Worm (Caenorhabditis elegans): Measurements from ENCODE around the gene nadk-2.

The nadk-2 gene

DNA sequence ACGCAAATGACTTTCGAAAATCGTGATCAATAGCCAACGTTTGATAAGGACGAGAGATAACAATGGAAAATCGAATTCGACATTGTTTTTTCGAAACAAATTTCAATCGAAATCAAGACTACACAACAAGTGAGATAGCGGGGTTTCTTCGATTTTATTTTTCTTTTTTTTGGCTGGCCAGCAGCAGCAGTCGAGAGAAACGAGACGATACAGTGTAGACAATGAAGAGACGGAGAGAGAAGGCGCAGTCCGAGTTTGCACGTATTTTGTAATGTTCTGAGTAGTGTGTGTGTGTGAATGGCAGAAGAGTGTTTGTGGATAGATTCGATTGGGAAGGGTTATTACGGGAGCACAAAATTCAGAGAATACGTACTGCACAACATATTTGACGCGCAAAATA, 9.2 kb upstream of the nadk-2 start (continued):
- TF ChIP-seq F13H6.1 (tag; optimal IDR thresholded peaks at IDR 0.05) (no peak), ceh-31 (tag; optimal IDR thresholded peaks at IDR 0.05) (peak; percentile 37), pax-1 (tag; optimal IDR thresholded peaks at IDR 0.05) (no peak), unc-3 (GFP tag; conservative IDR thresholded peaks at IDR 0.05) (no peak), unc-3 (tag; optimal IDR thresholded peaks at IDR 0.05) (no peak), rnt-1 (tag; optimal IDR thresholded peaks at IDR 0.05) (no peak), pros-1 (tag; optimal IDR thresholded peaks at IDR 0.05) (no peak), hlh-30 (tag; optimal IDR thresholded peaks at IDR 0.05; ENCODE audit: insufficient read depth) (no peak), madf-2 (tag; optimal IDR thresholded peaks at IDR 0.05) (no peak), ceh-2 (tag; optimal IDR thresholded peaks at IDR 0.05) (no peak), mec-3 (tag; optimal IDR thresholded peaks at IDR 0.05; ENCODE audit: borderline replicate concordance) (no peak), tbx-7 (tag; optimal IDR thresholded peaks at IDR 0.05) (no peak), dmd-4 (tag; optimal IDR thresholded peaks at IDR 0.05; ENCODE audit: borderline replicate concordance) (no peak), ceh-45 (GFP tag; IDR thresholded peaks at IDR 0.05) (no peak), K02D7.2 (tag; optimal IDR thresholded peaks at IDR 0.05) (no peak), sdc-2 (tag; optimal IDR thresholded peaks at IDR 0.05) (peak; percentile 62), ceh-14 (tag; optimal IDR thresholded peaks at IDR 0.05) (no peak), nhr-11 (tag; optimal IDR thresholded peaks at IDR 0.05) (no peak)

DNA sequence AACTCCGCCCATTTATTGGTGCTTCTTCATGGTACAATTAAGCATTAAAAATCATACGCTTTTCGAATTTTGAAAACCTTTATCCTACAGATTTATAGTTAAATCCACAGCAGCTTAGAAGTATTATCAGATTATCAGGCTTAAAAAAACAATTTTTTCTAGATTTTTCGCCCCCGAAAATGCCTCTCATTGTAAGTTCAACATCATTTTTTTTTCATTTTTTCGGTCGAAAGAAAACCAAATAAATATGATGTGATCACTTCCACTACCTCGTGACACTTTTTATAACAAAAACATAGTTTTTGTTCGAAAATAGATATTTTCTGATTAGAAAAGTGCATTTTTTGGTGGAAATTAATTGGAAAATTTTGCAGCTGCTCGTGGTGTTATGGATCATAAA, 8.3 kb upstream of the nadk-2 start:
- TF ChIP-seq unc-3 (GFP tag; conservative IDR thresholded peaks at IDR 0.05): no peak
- TF ChIP-seq unc-3 (tag; optimal IDR thresholded peaks at IDR 0.05): no peak
- no peak for TF ChIP-seq npax-4 (tag; optimal IDR thresholded peaks at IDR 0.05)
- TF ChIP-seq tbx-7 (tag; optimal IDR thresholded peaks at IDR 0.05): no peak
- no peak for TF ChIP-seq ceh-19 (GFP tag; optimal IDR thresholded peaks at IDR 0.05)
- no peak for TF ChIP-seq pha-2 (tag; optimal IDR thresholded peaks at IDR 0.05)
- no peak for TF ChIP-seq ceh-30 (tag; optimal IDR thresholded peaks at IDR 0.05)
- TF ChIP-seq F13H6.1 (tag; optimal IDR thresholded peaks at IDR 0.05): no peak
- TF ChIP-seq fkh-10 (GFP tag; optimal IDR thresholded peaks at IDR 0.05): no peak
- no peak for TF ChIP-seq K02D7.2 (tag; optimal IDR thresholded peaks at IDR 0.05)
- TF ChIP-seq pat-9 (tag; optimal IDR thresholded peaks at IDR 0.05): no peak
- TF ChIP-seq hlh-8 (tag; optimal IDR thresholded peaks at IDR 0.05): no peak
- no peak for TF ChIP-seq ceh-48 (tag; optimal IDR thresholded peaks at IDR 0.05)
- no peak for TF ChIP-seq elt-2 (tag; optimal IDR thresholded peaks at IDR 0.05)
- no peak for TF ChIP-seq ama-1 (optimal IDR thresholded peaks at IDR 0.05)
- no peak for TF ChIP-seq pag-3 (tag; optimal IDR thresholded peaks at IDR 0.05; ENCODE audit: borderline replicate concordance)
- no peak for TF ChIP-seq ceh-6 (GFP tag; optimal IDR thresholded peaks at IDR 0.05)
- no peak for TF ChIP-seq lim-6 (tag; optimal IDR thresholded peaks at IDR 0.05)

DNA sequence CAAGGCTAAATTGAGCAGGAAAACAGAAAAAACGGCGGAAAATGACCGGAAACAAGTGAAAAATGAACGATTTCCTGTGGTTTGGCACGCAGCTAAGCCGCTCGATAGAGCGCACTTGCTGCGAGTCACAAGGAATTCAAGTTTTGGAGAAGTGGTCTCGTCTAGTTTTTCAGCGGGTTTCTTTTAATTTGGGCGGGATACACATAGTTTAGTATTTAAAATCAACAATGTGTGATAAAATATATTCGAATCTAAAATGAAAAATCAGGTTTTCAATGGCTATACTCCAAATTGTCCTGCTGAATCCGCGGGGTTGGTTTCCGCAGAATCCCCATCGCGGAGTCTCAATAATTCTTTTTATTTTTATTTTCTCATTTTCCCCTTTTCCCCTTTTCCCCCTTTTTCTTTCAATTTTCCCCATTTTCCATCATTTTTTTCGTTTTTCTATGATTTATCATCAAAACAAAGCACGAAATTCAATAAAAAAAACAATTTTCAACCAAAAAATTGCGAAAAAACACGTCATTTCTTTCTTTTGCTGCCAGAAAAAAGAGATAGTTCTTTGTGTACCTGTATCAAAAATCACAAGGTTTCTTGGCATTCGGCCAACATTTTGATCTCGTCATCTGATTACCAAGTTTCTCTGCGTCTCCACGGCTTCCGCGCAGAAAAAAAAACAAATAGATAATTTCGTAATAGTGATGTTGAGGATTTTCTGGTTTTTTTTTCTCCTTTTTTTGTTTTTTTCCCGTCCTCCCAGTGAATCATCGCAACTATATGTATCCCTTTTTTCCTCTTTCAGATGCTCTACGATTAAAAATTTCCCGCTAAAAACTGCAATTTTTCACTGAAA, 7.0 kb upstream of the nadk-2 start, which contains the start of gene ippk-1:
ippk-1 (plus strand) TSS at position 803 of the 853 bp plus-strand sequence.
- TF ChIP-seq ceh-6 (GFP tag; optimal IDR thresholded peaks at IDR 0.05) (no peak), mec-3 (tag; optimal IDR thresholded peaks at IDR 0.05; ENCODE audit: borderline replicate concordance) (peak; percentile 95), nhr-232 (tag; optimal IDR thresholded peaks at IDR 0.05) (no peak), pros-1 (tag; optimal IDR thresholded peaks at IDR 0.05) (no peak), tbx-7 (tag; optimal IDR thresholded peaks at IDR 0.05) (peak; percentile 97), syd-9 (tag; optimal IDR thresholded peaks at IDR 0.05) (peak; percentile 68), ceh-45 (GFP tag; IDR thresholded peaks at IDR 0.05) (no peak), ceh-14 (tag; optimal IDR thresholded peaks at IDR 0.05) (peak; percentile 96), ets-4 (tag; optimal IDR thresholded peaks at IDR 0.05) (peak; percentile 95), dmd-4 (tag; optimal IDR thresholded peaks at IDR 0.05; ENCODE audit: borderline replicate concordance) (peak; percentile 77), ahr-1 (tag; optimal IDR thresholded peaks at IDR 0.05) (peak; percentile 92), pqm-1 (tag; optimal IDR thresholded peaks at IDR 0.05) (peak; percentile 94), lin-11 (tag; optimal IDR thresholded peaks at IDR 0.05) (peak; percentile 19), ceh-30 (tag; optimal IDR thresholded peaks at IDR 0.05) (no peak), sox-4 (tag; optimal IDR thresholded peaks at IDR 0.05) (no peak), fax-1 (tag; optimal IDR thresholded peaks at IDR 0.05) (peak; percentile 94), sox-2 (GFP tag; IDR thresholded peaks at IDR 0.05) (no peak), pax-1 (tag; optimal IDR thresholded peaks at IDR 0.05) (no peak), lim-6 (tag; optimal IDR thresholded peaks at IDR 0.05) (peak; percentile 97), unc-86 (tag; optimal IDR thresholded peaks at IDR 0.05) (peak; percentile 80), elt-4 (tag; optimal IDR thresholded peaks at IDR 0.05) (peak; percentile 69), C08G9.2 (tag; optimal IDR thresholded peaks at IDR 0.05) (peak; percentile 96), unc-55 (GFP tag; optimal IDR thresholded peaks at IDR 0.05) (peak; percentile 22), ceh-9 (tag; optimal IDR thresholded peaks at IDR 0.05) (no peak), ceh-31 (tag; optimal IDR thresholded peaks at IDR 0.05) (peak; percentile 99), hlh-13 (GFP tag; optimal IDR thresholded peaks at IDR 0.05) (no peak), fkh-10 (GFP tag; optimal IDR thresholded peaks at IDR 0.05) (no peak), ceh-18 (tag; optimal IDR thresholded peaks at IDR 0.05) (peak; percentile 70)
